Worm (Caenorhabditis elegans): Measurements from ENCODE around the gene lin-5.

ce11 chrII:7893648-7894047, 33.3 kb downstream of the lin-5 start:
- TF ChIP-seq lin-13 (GFP tag; optimal IDR thresholded peaks at IDR 0.05) (no peak), fkh-10 (GFP tag; optimal IDR thresholded peaks at IDR 0.05) (no peak), nhr-76 (tag; optimal IDR thresholded peaks at IDR 0.05) (no peak), zag-1 (tag; optimal IDR thresholded peaks at IDR 0.05) (no peak), skn-1 (tag; optimal IDR thresholded peaks at IDR 0.05) (no peak), sptf-1 (tag; optimal IDR thresholded peaks at IDR 0.05) (no peak), fos-1 (tag; optimal IDR thresholded peaks at IDR 0.05) (no peak), pqm-1 (tag; optimal IDR thresholded peaks at IDR 0.05) (no peak), nhr-20 (tag; optimal IDR thresholded peaks at IDR 0.05) (no peak)
